Fruit fly (Drosophila melanogaster) whole organism, adult: ENCODE data around the gene CG43094.

Source experiments
- CG1620 ChIP-seq: fragments of 200-800 bp; sonication (Bioruptor generic); optimal IDR thresholded peaks from 2 replicates; lab custom pipeline; 2016; ENCODE audit warnings: missing biosample characterization, missing genetic modification characterization
- Mnt ChIP-seq: fragments of 200-800 bp; sonication (Bioruptor generic); optimal IDR thresholded peaks from 2 replicates; lab custom pipeline; 2016; ENCODE audit warnings: missing biosample characterization, mild to moderate bottlenecking, missing genetic modification characterization
- bab1 ChIP-seq: fragments of 200-800 bp; sonication (Bioruptor generic); optimal IDR thresholded peaks from 3 replicates; lab custom pipeline; 2019; ENCODE audit warnings: missing biosample characterization, mild to moderate bottlenecking, missing genetic modification characterization, moderate library complexity
- kay ChIP-seq: fragments of 200-800 bp; sonication (Bioruptor generic); peaks from one replicate; lab custom pipeline; 2016; ENCODE audit warnings: missing biosample characterization, missing genetic modification characterization, borderline replicate concordance
- toe ChIP-seq: fragments of 200-800 bp; sonication (Bioruptor generic); optimal IDR thresholded peaks from 2 replicates; lab custom pipeline; 2016; ENCODE audit warnings: missing biosample characterization, missing genetic modification characterization

DNA sequence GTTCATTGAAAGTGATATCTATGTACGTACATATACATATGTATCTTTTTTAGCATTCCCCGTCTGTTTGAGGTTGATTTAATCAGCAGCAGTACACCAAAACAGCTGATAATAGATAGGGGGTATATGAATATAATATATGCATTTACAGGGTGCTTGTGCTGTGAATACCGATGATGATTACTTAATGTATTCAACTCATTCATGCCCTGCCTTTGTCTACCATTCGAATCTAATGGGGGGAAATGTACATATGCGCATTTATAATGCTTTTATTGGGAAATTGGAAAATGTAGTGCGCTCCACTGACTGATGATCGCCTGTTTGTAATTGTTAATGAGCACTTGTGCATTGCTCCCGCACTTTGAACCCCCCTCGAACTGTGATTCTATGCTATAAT lies 9.3 kb upstream of the CG43094 start:
- TF ChIP-seq Mnt (no peak), CG1620 (no peak), bab1 (GFP tag; lab: Kevin White, UChicago) (no peak), kay (GFP tag; lab: Kevin White, UChicago) (no peak), toe (GFP tag; lab: Kevin White, UChicago) (no peak)
